Fruit fly (Drosophila melanogaster) whole organism, prepupa: ENCODE results near the gene CG13482.
A peak's percentile ranks its signal among the peaks of the same experiment; 100 is the strongest.

Source experiments
- CG15336 ChIP-seq: fragments of 200-800 bp; sonication (Bioruptor generic); IDR thresholded peaks from 2 replicates; pipeline ENCODE4 v1.3.6; 2022; ENCODE audit warnings: missing biosample characterization, missing genetic modification characterization
- CG16779 ChIP-seq: fragments of 200-800 bp; sonication (Bioruptor generic); optimal IDR thresholded peaks from 3 replicates; lab custom pipeline; 2017; ENCODE audit warnings: missing biosample characterization, mild to moderate bottlenecking, missing genetic modification characterization
- CG3032 ChIP-seq: fragments of 200-800 bp; optimal IDR thresholded peaks from 2 replicates; lab custom pipeline; 2019; ENCODE audit warnings: missing biosample characterization, mild to moderate bottlenecking, missing genetic modification characterization, moderate library complexity
- CG6854 ChIP-seq: fragments of 200-800 bp; sonication (Bioruptor generic); optimal IDR thresholded peaks from 2 replicates; lab custom pipeline; 2017; ENCODE audit warnings: missing biosample characterization, mild to moderate bottlenecking, missing genetic modification characterization
- Sox14 ChIP-seq: fragments of 200-800 bp; sonication (Bioruptor generic); optimal IDR thresholded peaks from 3 replicates; lab custom pipeline; 2016; ENCODE audit warnings: missing biosample characterization, missing genetic modification characterization
- fd85E ChIP-seq: fragments of 200-800 bp; sonication (Bioruptor generic); optimal IDR thresholded peaks from 3 replicates; lab custom pipeline; 2016; ENCODE audit warnings: missing biosample characterization, missing genetic modification characterization
- spab ChIP-seq: fragments of 200-800 bp; sonication (Bioruptor generic); optimal IDR thresholded peaks from 2 replicates; lab custom pipeline; 2017; ENCODE audit warnings: missing biosample characterization, mild to moderate bottlenecking, missing genetic modification characterization, missing genetic modification reagents
- ss ChIP-seq, 2 experiments: fragments of 200-800 bp; sonication (Bioruptor generic); optimal IDR thresholded peaks; 2 replicates in 1 of 2; 3 replicates in 1 of 2; lab custom pipeline; 2017 to 2018; ENCODE audit warnings: mild to moderate bottlenecking in 2 of 2, missing biosample characterization in 2 of 2, missing genetic modification characterization in 2 of 2, moderate library complexity in 1 of 2
- topi ChIP-seq: fragments of 200-800 bp; sonication (Bioruptor generic); optimal IDR thresholded peaks from 3 replicates; lab custom pipeline; 2016; ENCODE audit warnings: missing biosample characterization, missing genetic modification characterization

DNA sequence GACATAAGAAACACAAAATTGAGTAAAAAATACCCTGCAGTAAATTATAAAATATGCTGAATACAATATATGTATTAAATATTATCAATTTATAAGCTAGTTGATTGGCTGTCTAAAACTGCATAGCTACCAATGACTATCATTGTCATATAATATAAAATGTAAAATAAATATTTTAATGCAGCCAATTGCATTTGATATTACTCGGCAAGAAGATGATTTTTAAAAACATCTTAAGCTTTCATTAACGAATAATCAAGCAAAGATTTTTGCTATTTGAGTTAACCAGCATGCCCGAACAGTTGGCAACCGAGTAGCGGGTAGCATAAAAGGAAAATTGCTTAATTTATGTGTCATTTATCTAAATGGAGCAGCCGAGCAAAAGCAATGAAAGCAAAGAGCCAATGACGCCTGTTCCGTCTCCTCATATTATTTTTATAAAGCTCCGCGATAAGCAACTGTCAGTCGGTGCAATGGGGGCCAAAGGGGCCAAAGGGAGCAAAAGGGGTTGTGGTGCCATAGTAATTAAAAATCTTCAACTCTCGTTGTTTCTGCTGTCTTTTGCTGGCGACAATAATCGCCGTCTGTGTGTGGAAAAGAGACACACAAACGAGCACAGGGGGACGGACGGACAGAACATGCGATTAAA lies 34.1 kb downstream of the CG13482 start:
- peak; percentile 29 for TF ChIP-seq topi (GFP tag; lab: Kevin White, UChicago)
- TF ChIP-seq Sox14 (GFP tag; lab: Kevin White, UChicago): peak; percentile 17
- no peak for TF ChIP-seq CG16779
- TF ChIP-seq CG3032: peak; percentile 62
- TF ChIP-seq ss (GFP tag; optimal IDR thresholded peaks at IDR 0.05; lab: Kevin White, UChicago): peak; percentile 13 to 39
- TF ChIP-seq fd85E (GFP tag; lab: Kevin White, UChicago): no peak
- peak; percentile 48 for TF ChIP-seq spab (GFP tag; lab: Kevin White, UChicago)
- TF ChIP-seq CG15336 (GFP tag; lab: Robert Waterston, UW): peak; percentile 62
- TF ChIP-seq CG6854: no peak
